Fruit fly (Drosophila melanogaster) whole organism, prepupa: ENCODE data around the gene CG32075.

Experiments
- Blimp-1 ChIP-seq: fragments of 200-800 bp; sonication (Bioruptor generic); optimal IDR thresholded peaks from 3 replicates; lab custom pipeline; 2017; ENCODE audit warnings: missing biosample characterization, missing genetic modification characterization, mild to moderate bottlenecking, moderate library complexity, missing genetic modification reagents
- CG10631 ChIP-seq: fragments of 200-800 bp; sonication (Bioruptor generic); optimal IDR thresholded peaks from 2 replicates; lab custom pipeline; 2016; ENCODE audit warnings: missing biosample characterization, missing genetic modification characterization
- CG10669 ChIP-seq: fragments of 200-800 bp; sonication (Bioruptor generic); optimal IDR thresholded peaks from 3 replicates; lab custom pipeline; 2018; ENCODE audit warnings: missing biosample characterization, mild to moderate bottlenecking, missing genetic modification characterization, moderate library complexity
- CG11294 ChIP-seq: fragments of 200-800 bp; sonication (Bioruptor generic); IDR thresholded peaks from 2 replicates; pipeline ENCODE4 v1.3.6; 2022; ENCODE audit warnings: missing biosample characterization, missing genetic modification characterization
- CG11762 ChIP-seq: fragments of 200-800 bp; sonication (Bioruptor generic); optimal IDR thresholded peaks from 3 replicates; lab custom pipeline; 2016; ENCODE audit warnings: missing biosample characterization, missing genetic modification characterization; ENCODE audit not compliant: insufficient read depth
- CG1621 ChIP-seq: fragments of 200-800 bp; sonication (Bioruptor generic); optimal IDR thresholded peaks from 3 replicates; lab custom pipeline; 2018; ENCODE audit warnings: missing biosample characterization, mild to moderate bottlenecking, missing genetic modification characterization
- CG16779 ChIP-seq: fragments of 200-800 bp; sonication (Bioruptor generic); optimal IDR thresholded peaks from 3 replicates; lab custom pipeline; 2017; ENCODE audit warnings: missing biosample characterization, mild to moderate bottlenecking, missing genetic modification characterization
- CG3032 ChIP-seq: fragments of 200-800 bp; optimal IDR thresholded peaks from 2 replicates; lab custom pipeline; 2019; ENCODE audit warnings: missing biosample characterization, mild to moderate bottlenecking, missing genetic modification characterization, moderate library complexity
- CG32006 ChIP-seq: fragments of 200-800 bp; sonication (Bioruptor generic); optimal IDR thresholded peaks from 3 replicates; lab custom pipeline; 2017; ENCODE audit warnings: missing biosample characterization, mild to moderate bottlenecking, missing genetic modification characterization
- CG3919 ChIP-seq: fragments of 200-800 bp; sonication (Bioruptor generic); optimal IDR thresholded peaks from 3 replicates; lab custom pipeline; 2016; ENCODE audit warnings: missing biosample characterization, missing genetic modification characterization
- CG6163 ChIP-seq: fragments of 200-800 bp; sonication (Bioruptor generic); IDR thresholded peaks from 3 replicates; pipeline ENCODE4 v1.3.6; 2022; ENCODE audit warnings: missing biosample characterization, missing genetic modification characterization
- CG6276 ChIP-seq: fragments of 200-800 bp; sonication (Bioruptor generic); optimal IDR thresholded peaks from 2 replicates; lab custom pipeline; 2017; ENCODE audit warnings: missing biosample characterization, mild to moderate bottlenecking, missing genetic modification characterization
- CG6792 ChIP-seq: fragments of 200-800 bp; sonication (Bioruptor generic); optimal IDR thresholded peaks from 3 replicates; lab custom pipeline; 2016; ENCODE audit warnings: missing biosample characterization, missing genetic modification characterization
- CG6808 ChIP-seq: fragments of 200-800 bp; sonication (Bioruptor generic); optimal IDR thresholded peaks from 3 replicates; lab custom pipeline; 2017; ENCODE audit warnings: missing biosample characterization, missing genetic modification characterization, mild to moderate bottlenecking, moderate library complexity, missing genetic modification reagents
- CG7368 ChIP-seq: fragments of 200-800 bp; sonication (Bioruptor generic); optimal IDR thresholded peaks from 3 replicates; lab custom pipeline; 2016; ENCODE audit warnings: missing biosample characterization, missing genetic modification characterization
- CG8119 ChIP-seq: fragments of 200-800 bp; sonication (Bioruptor generic); IDR thresholded peaks from 3 replicates; pipeline ENCODE4 v1.3.6; 2022; ENCODE audit warnings: missing biosample characterization, missing genetic modification characterization
- CG8319 ChIP-seq: fragments of 200-800 bp; sonication (Bioruptor generic); optimal IDR thresholded peaks from 3 replicates; lab custom pipeline; 2016; ENCODE audit warnings: missing biosample characterization, missing genetic modification characterization
- CG8632 ChIP-seq: fragments of 200-800 bp; sonication (Bioruptor generic); optimal IDR thresholded peaks from 3 replicates; lab custom pipeline; 2016; ENCODE audit warnings: missing biosample characterization, missing genetic modification characterization
- CG9139 ChIP-seq: fragments of 200-800 bp; sonication (Bioruptor generic); optimal IDR thresholded peaks from 3 replicates; lab custom pipeline; 2017; ENCODE audit warnings: missing biosample characterization, mild to moderate bottlenecking, missing genetic modification characterization
- Eip93F ChIP-seq: fragments of 200-800 bp; sonication (Bioruptor generic); optimal IDR thresholded peaks from 2 replicates; lab custom pipeline; 2016; ENCODE audit warnings: missing biosample characterization, mild to moderate bottlenecking, missing genetic modification characterization
- Ets21C ChIP-seq: fragments of 200-800 bp; sonication (Bioruptor generic); optimal IDR thresholded peaks from 3 replicates; lab custom pipeline; 2016; ENCODE audit warnings: missing biosample characterization, missing genetic modification characterization
- Gug ChIP-seq: fragments of 200-800 bp; sonication (Bioruptor generic); IDR thresholded peaks from 2 replicates; pipeline ENCODE4 v1.3.6; 2022; ENCODE audit warnings: missing biosample characterization, missing genetic modification characterization
- Hr38 ChIP-seq: sonication (Bioruptor generic); optimal IDR thresholded peaks from 2 replicates; lab custom pipeline; 2016; ENCODE audit warnings: missing biosample characterization, missing genetic modification characterization
- Hr39 ChIP-seq: fragments of 200-800 bp; sonication (Bioruptor generic); optimal IDR thresholded peaks from 2 replicates; lab custom pipeline; 2016; ENCODE audit warnings: missing biosample characterization, missing genetic modification characterization
- Hr4 ChIP-seq: fragments of 200-800 bp; sonication (Bioruptor generic); optimal IDR thresholded peaks from 3 replicates; lab custom pipeline; 2016; ENCODE audit warnings: missing biosample characterization, missing genetic modification characterization
- Lpt ChIP-seq: fragments of 200-800 bp; sonication (Bioruptor generic); optimal IDR thresholded peaks from 3 replicates; lab custom pipeline; 2016; ENCODE audit warnings: missing biosample characterization, missing genetic modification characterization
- Met ChIP-seq: fragments of 200-800 bp; sonication (Bioruptor generic); optimal IDR thresholded peaks from 3 replicates; lab custom pipeline; 2016; ENCODE audit warnings: missing biosample characterization, missing genetic modification characterization
- OdsH ChIP-seq: fragments of 200-800 bp; sonication (Bioruptor generic); optimal IDR thresholded peaks from 3 replicates; lab custom pipeline; 2016; ENCODE audit warnings: missing biosample characterization, missing genetic modification characterization
- Smox ChIP-seq: fragments of 200-800 bp; sonication (Bioruptor generic); optimal IDR thresholded peaks from 3 replicates; lab custom pipeline; 2016; ENCODE audit warnings: missing biosample characterization, missing genetic modification characterization
- Sox14 ChIP-seq: fragments of 200-800 bp; sonication (Bioruptor generic); optimal IDR thresholded peaks from 3 replicates; lab custom pipeline; 2016; ENCODE audit warnings: missing biosample characterization, missing genetic modification characterization
- Sox15 ChIP-seq: fragments of 200-800 bp; sonication (Bioruptor generic); optimal IDR thresholded peaks from 3 replicates; lab custom pipeline; 2016; ENCODE audit warnings: missing biosample characterization, missing genetic modification characterization
- achi ChIP-seq: fragments of 200-800 bp; sonication (Bioruptor generic); optimal IDR thresholded peaks from 3 replicates; lab custom pipeline; 2016; ENCODE audit warnings: missing biosample characterization, missing genetic modification characterization
- acj6 ChIP-seq: fragments of 200-800 bp; sonication (Bioruptor generic); optimal IDR thresholded peaks from 3 replicates; lab custom pipeline; 2016; ENCODE audit warnings: missing biosample characterization, missing genetic modification characterization
- dac ChIP-seq: fragments of 200-800 bp; sonication (Bioruptor generic); optimal IDR thresholded peaks from 2 replicates; lab custom pipeline; 2017; ENCODE audit warnings: missing biosample characterization, mild to moderate bottlenecking, missing genetic modification characterization
- dsx ChIP-seq: fragments of 200-800 bp; optimal IDR thresholded peaks from 3 replicates; lab custom pipeline; 2019; ENCODE audit warnings: missing biosample characterization, mild to moderate bottlenecking, missing genetic modification characterization, moderate library complexity; ENCODE audit not compliant: poor library complexity, severe bottlenecking
- eg ChIP-seq: fragments of 200-800 bp; sonication (Bioruptor generic); IDR thresholded peaks from 3 replicates; pipeline ENCODE4 v1.3.6; 2022; ENCODE audit warnings: missing biosample characterization, missing genetic modification characterization
- esn ChIP-seq: fragments of 200-800 bp; sonication (Bioruptor generic); optimal IDR thresholded peaks from 2 replicates; lab custom pipeline; 2016; ENCODE audit warnings: missing biosample characterization, mild to moderate bottlenecking, missing genetic modification characterization, moderate library complexity
- fkh ChIP-seq: fragments of 200-800 bp; sonication (Bioruptor generic); optimal IDR thresholded peaks from 3 replicates; lab custom pipeline; 2017; ENCODE audit warnings: missing biosample characterization, mild to moderate bottlenecking, missing genetic modification characterization, moderate library complexity
- lz ChIP-seq: fragments of 200-800 bp; sonication (Bioruptor generic); optimal IDR thresholded peaks from 3 replicates; lab custom pipeline; 2016; ENCODE audit warnings: missing biosample characterization, missing genetic modification characterization
- net ChIP-seq: fragments of 200-800 bp; sonication (Bioruptor generic); optimal IDR thresholded peaks from 3 replicates; lab custom pipeline; 2016; ENCODE audit warnings: missing biosample characterization, missing genetic modification characterization
- spab ChIP-seq: fragments of 200-800 bp; sonication (Bioruptor generic); optimal IDR thresholded peaks from 2 replicates; lab custom pipeline; 2017; ENCODE audit warnings: missing biosample characterization, mild to moderate bottlenecking, missing genetic modification characterization, missing genetic modification reagents
- ss ChIP-seq, 2 experiments: fragments of 200-800 bp; sonication (Bioruptor generic); optimal IDR thresholded peaks; 2 replicates in 1 of 2; 3 replicates in 1 of 2; lab custom pipeline; 2017 to 2018; ENCODE audit warnings: mild to moderate bottlenecking in 2 of 2, missing biosample characterization in 2 of 2, missing genetic modification characterization in 2 of 2, moderate library complexity in 1 of 2
- topi ChIP-seq: fragments of 200-800 bp; sonication (Bioruptor generic); optimal IDR thresholded peaks from 3 replicates; lab custom pipeline; 2016; ENCODE audit warnings: missing biosample characterization, missing genetic modification characterization
- vri ChIP-seq: fragments of 200-800 bp; sonication (Bioruptor generic); optimal IDR thresholded peaks from 3 replicates; lab custom pipeline; 2016; ENCODE audit warnings: missing biosample characterization, mild to moderate bottlenecking, missing genetic modification characterization

CG32075 gene

DNA sequence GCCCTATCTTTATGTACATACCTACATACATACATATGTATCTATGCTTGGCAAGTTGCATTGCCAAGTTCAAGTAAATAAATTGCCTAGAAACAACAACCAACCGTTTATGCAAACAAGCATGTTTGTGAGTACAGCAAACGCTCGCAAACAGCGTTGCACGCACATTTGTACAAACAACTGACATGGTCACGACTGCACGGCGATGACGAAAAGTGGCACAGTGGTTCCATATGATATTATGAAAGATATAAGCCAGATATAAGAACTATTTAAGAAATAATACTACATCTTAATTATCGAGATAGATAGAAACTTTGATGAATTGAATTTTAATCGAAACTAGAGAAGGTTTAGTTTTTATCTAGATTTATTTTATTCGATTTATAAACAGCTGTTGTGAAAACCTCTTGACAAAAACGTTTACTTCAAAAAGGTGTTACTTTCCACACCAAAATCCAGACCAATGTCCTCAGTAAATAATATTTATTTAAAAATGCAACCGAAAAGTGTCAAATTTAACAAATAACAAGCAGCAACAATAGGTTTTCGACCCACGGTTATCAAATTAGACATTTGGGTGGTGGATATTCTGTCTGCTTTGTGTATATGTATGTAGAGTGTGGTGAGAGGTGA, 25.2 kb upstream of the CG32075 start (continued):
- peak; percentile 62 for TF ChIP-seq acj6 (GFP tag; lab: Kevin White, UChicago)
- TF ChIP-seq vri: peak; percentile 61
- TF ChIP-seq spab (GFP tag; lab: Kevin White, UChicago): peak; percentile 15
- no peak for TF ChIP-seq Blimp-1 (GFP tag; lab: Kevin White, UChicago)
- TF ChIP-seq topi (GFP tag; lab: Kevin White, UChicago): peak; percentile 75
- peak; percentile 3 for TF ChIP-seq CG16779
- peak; percentile 62 for TF ChIP-seq Hr39 (GFP tag; lab: Kevin White, UChicago)
- TF ChIP-seq net (GFP tag; lab: Kevin White, UChicago): peak; percentile 84
- no peak for TF ChIP-seq CG6808 (GFP tag; lab: Kevin White, UChicago)
- peak; percentile 69 for TF ChIP-seq Sox14 (GFP tag; lab: Kevin White, UChicago)
- peak; percentile 90 for TF ChIP-seq CG32006 (GFP tag; lab: Kevin White, UChicago)
- peak; percentile 71 for TF ChIP-seq Lpt
- peak; percentile 92 for TF ChIP-seq fkh (GFP tag; lab: Kevin White, UChicago)
- TF ChIP-seq eg (GFP tag; lab: Robert Waterston, UW): peak; percentile 67
- peak; percentile 77 for TF ChIP-seq OdsH (GFP tag; lab: Kevin White, UChicago)
- peak; percentile 88 for TF ChIP-seq Hr4 (GFP tag; lab: Kevin White, UChicago)
- TF ChIP-seq ss (GFP tag; optimal IDR thresholded peaks at IDR 0.05; lab: Kevin White, UChicago): peak; percentile 28 to 57
- peak; percentile 74 for TF ChIP-seq CG6276 (GFP tag; lab: Kevin White, UChicago)
- peak; percentile 71 for TF ChIP-seq Smox (GFP tag; lab: Kevin White, UChicago)
- TF ChIP-seq Ets21C (GFP tag; lab: Kevin White, UChicago): peak; percentile 56
- TF ChIP-seq CG3919 (GFP tag; lab: Kevin White, UChicago): peak; percentile 55
- peak; percentile 50 for TF ChIP-seq CG11762 (GFP tag; lab: Kevin White, UChicago)
- no peak for TF ChIP-seq Hr38
- TF ChIP-seq CG8119 (GFP tag; lab: Robert Waterston, UW): peak; percentile 79
- peak; percentile 12 for TF ChIP-seq CG7368
- TF ChIP-seq CG11294 (GFP tag; lab: Robert Waterston, UW): no peak; the same call in 1 of the 2 replicates
- peak; percentile 78 for TF ChIP-seq Met (GFP tag; lab: Kevin White, UChicago)
- no peak for TF ChIP-seq CG9139 (GFP tag; lab: Kevin White, UChicago)
- no peak for TF ChIP-seq CG8319 (GFP tag; lab: Kevin White, UChicago)
- peak; percentile 8 for TF ChIP-seq Sox15 (GFP tag; lab: Kevin White, UChicago)
- TF ChIP-seq Gug (GFP tag; lab: Robert Waterston, UW): peak; percentile 58
- TF ChIP-seq, all 60 proteins: peak for 47

- TF ChIP-seq fkh (GFP tag; lab: Kevin White, UChicago) (peak; percentile 84), CG10631 (no peak)
Measured at dm6 chr3L:11085810-11086209, 21.1 kb upstream of the CG32075 start.

DNA sequence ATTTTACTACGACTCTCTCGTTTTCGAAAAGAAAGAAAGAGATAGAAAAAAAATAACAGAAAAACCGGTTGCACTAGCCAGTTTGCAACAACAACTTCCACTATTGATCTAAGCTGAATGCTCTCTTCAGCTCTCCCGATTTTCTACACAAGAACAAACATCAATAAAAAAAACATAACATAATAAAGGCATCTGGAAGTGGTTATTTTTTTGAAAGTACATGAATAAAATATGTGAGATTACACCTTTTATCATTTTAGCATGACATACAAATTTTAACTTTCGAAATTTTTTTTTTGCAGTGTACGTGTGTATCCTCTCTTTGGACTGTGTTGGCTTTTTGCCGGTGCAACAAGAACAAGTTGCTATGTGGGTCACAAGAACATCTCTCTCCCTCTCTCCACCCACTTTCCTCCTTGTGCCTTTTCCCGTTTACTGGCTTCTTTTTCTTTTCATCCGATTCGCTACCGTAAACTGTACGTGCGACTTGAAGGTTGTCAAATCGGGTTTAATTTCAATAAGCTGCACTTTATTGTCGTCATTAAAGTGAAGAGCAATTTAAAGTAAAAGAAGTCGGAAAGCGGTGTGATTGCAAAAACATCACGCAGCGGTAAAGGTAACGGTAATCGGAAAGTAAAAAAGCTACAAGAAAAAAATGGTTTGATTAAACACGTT, 20.0 kb upstream of the CG32075 start:
- TF ChIP-seq CG3032 (tag; lab: Kevin White, UChicago) (peak; percentile 96), topi (GFP tag; lab: Kevin White, UChicago) (peak; percentile 93), CG10669 (peak; percentile 96), OdsH (GFP tag; lab: Kevin White, UChicago) (peak; percentile 98), CG7368 (peak; percentile 96), CG11294 (GFP tag; lab: Robert Waterston, UW) (peak; percentile 99), esn (peak; percentile 92), CG8632 (GFP tag; lab: Kevin White, UChicago) (peak; percentile 93), CG10631 (peak; percentile 98), eg (GFP tag; lab: Robert Waterston, UW) (peak; percentile 100), CG6163 (GFP tag; lab: Robert Waterston, UW) (peak; percentile 99), Lpt (peak; percentile 99), acj6 (GFP tag; lab: Kevin White, UChicago) (peak; percentile 97), CG1621 (tag; lab: Kevin White, UChicago) (peak; percentile 93), Eip93F (GFP tag; lab: Kevin White, UChicago) (no peak), lz (GFP tag; lab: Kevin White, UChicago) (peak; percentile 88), dac (GFP tag; lab: Kevin White, UChicago) (peak; percentile 94), CG6792 (peak; percentile 94), Ets21C (GFP tag; lab: Kevin White, UChicago) (peak; percentile 79), Gug (GFP tag; lab: Robert Waterston, UW) (peak; percentile 99), Hr38 (peak; percentile 93), Hr4 (GFP tag; lab: Kevin White, UChicago) (peak; percentile 99), dsx (peak; percentile 96), achi (GFP tag; lab: Kevin White, UChicago) (peak; percentile 98)
